Fruit fly (Drosophila melanogaster) whole organism: ENCODE measurements around the gene Ugt36A1.

Source experiments
- CG8478 ChIP-seq: fragments of >200 bp; optimal IDR thresholded peaks from 2 replicates; lab custom pipeline; 2018; ENCODE audit warnings: inconsistent platforms
- Dll ChIP-seq: fragments of >200 bp; optimal IDR thresholded peaks from 2 replicates; lab custom pipeline; 2017
- EcR ChIP-seq, 2 experiments: fragments of >200 bp; optimal IDR thresholded peaks; 2 replicates each; lab custom pipeline; 2017; ENCODE audit warnings: missing biosample characterization in 2 of 2, missing genetic modification characterization in 2 of 2, missing genetic modification reagents in 2 of 2
- pan ChIP-seq: fragments of >200 bp; optimal IDR thresholded peaks from 2 replicates; lab custom pipeline; 2017
- psq ChIP-seq: fragments of >200 bp; optimal IDR thresholded peaks from 2 replicates; lab custom pipeline; 2017
- usp ChIP-seq: fragments of >200 bp; optimal IDR thresholded peaks from 2 replicates; lab custom pipeline; 2017; ENCODE audit warnings: missing biosample characterization, missing genetic modification characterization, mixed read lengths

Ugt36A1 gene

dm6 chr2L:3618818-3619362, at the start of gene Ugt36A1:
TSS of gene Ugt36A1 (plus strand) at chr2L:3619097.
- no peak for TF ChIP-seq usp (GFP tag; lab: Kevin White, UChicago)
- no peak for TF ChIP-seq Dll (lab: Kevin White, UChicago)
- TF ChIP-seq psq: no peak
- no peak for TF ChIP-seq pan (lab: Kevin White, UChicago)
- TF ChIP-seq CG8478 (lab: Kevin White, UChicago): no peak
- no peak for TF ChIP-seq EcR (GFP tag; optimal IDR thresholded peaks at IDR 0.05; lab: Kevin White, UChicago)

DNA sequence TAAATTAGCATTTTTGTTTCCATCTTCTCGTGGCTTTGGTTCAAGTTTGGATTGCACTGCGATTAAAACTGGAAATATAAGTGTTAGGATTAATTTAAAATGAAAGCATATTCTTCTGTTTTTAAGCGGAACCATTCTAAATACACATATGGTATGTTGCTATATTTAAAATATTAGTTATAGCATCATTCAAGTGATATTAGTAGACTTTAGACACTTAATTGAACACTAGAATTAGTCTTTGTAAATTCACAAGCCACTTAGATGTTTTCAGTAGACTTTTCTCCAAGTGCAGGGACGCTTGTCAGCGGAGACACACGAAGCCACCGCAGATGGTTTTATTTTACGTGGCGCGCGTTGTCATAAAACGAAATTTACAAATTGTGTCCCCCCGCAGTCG, 49.0 kb upstream of the Ugt36A1 start:
- TF ChIP-seq Dll (lab: Kevin White, UChicago) (no peak), usp (GFP tag; lab: Kevin White, UChicago) (no peak), CG8478 (lab: Kevin White, UChicago) (no peak), EcR (GFP tag; optimal IDR thresholded peaks at IDR 0.05; lab: Kevin White, UChicago) (no peak), pan (lab: Kevin White, UChicago) (no peak)

DNA sequence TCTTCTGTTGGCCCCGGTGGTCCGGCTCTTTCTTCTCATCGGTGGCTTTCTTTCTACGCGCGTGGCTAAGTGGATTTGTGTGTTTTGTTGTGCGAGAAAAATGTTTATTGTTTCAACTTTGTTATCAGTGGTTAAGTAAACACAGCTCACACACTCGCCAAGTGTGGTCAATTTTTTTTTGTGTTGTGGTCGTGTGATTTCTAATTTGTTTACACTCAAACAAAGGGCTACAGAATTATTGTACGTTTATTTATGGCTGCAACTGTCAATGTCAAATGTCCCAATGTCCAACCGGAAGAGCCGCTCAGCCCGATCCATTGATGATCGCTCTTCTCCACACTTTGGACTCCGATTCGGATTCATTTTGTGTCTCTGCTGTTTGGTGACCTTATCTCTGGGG, 48.3 kb upstream of the Ugt36A1 start:
- no peak for TF ChIP-seq Dll (lab: Kevin White, UChicago)
- TF ChIP-seq CG8478 (lab: Kevin White, UChicago): no peak
- TF ChIP-seq usp (GFP tag; lab: Kevin White, UChicago): no peak
- TF ChIP-seq psq: no peak
- no peak for TF ChIP-seq EcR (GFP tag; optimal IDR thresholded peaks at IDR 0.05; lab: Kevin White, UChicago)
- no peak for TF ChIP-seq pan (lab: Kevin White, UChicago)

- TF ChIP-seq usp (GFP tag; lab: Kevin White, UChicago) (no peak), psq (no peak), pan (lab: Kevin White, UChicago) (no peak), CG8478 (lab: Kevin White, UChicago) (no peak), Dll (lab: Kevin White, UChicago) (no peak), EcR (GFP tag; optimal IDR thresholded peaks at IDR 0.05; lab: Kevin White, UChicago) (no peak)
These were observed 47.4 kb upstream of the Ugt36A1 start for dm6 chr2L:3571457-3571856.

DNA sequence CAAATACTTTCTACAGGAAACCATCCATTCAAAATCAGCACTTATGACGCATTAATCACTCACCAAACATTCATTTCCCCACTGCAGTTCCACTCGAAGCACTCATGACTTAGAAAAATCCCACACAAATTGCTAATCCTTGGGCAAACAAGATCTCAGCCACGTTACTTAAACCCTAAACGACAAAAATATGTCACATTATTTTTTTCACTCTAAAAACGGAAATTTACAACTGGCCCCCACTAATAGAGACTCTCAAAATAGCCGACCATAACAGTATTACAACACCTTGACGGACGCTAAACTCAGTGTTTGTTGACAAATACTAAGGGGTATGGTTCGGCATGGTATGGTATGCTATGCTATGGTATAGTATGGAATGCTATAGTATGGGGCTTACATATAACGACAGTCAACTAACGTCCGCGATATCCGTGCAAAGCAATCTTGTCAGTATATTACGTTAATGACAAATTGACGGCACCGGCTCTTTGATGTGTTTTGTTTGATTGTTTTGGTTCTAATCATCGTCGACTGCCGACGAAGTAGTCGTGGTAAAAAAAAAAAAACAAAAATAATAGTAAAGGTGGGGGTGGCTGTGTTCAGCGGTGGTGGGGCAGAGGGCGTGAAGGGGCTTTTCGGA, 46.2 kb upstream of the Ugt36A1 start:
- TF ChIP-seq pan (lab: Kevin White, UChicago): no peak
- no peak for TF ChIP-seq psq
- no peak for TF ChIP-seq usp (GFP tag; lab: Kevin White, UChicago)
- TF ChIP-seq EcR (GFP tag; optimal IDR thresholded peaks at IDR 0.05; lab: Kevin White, UChicago): no peak
- TF ChIP-seq CG8478 (lab: Kevin White, UChicago): no peak

DNA sequence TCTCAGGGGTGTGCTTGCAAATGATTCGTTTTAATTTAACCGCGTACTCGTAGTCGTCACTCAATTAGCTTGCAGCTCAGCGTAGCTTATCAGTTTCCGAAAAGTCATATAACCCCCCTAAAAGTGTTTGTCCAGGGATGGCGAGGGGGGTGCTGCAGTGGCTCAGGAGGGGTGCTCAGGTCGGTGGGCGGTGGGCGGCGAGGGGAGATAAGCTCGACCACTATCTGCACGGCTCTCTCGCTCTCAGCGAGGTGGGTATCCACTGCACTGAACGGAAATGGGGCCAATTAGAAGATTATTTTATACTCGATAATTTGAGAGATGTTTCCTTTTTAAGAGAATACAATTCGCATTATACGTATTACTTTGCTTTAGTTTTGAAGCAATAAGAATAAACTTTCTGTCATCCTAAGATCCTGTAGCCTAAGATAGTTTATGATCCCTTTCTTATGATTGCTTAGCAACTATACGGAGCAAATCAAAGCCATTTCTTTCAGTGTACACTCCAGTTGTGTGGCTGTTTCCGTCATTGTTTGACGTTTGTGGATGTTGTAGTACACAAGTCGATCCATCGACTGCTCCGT, 45.6 kb upstream of the Ugt36A1 start:
- TF ChIP-seq Dll (lab: Kevin White, UChicago) (no peak), EcR (GFP tag; optimal IDR thresholded peaks at IDR 0.05; lab: Kevin White, UChicago) (no peak), usp (GFP tag; lab: Kevin White, UChicago) (no peak), psq (no peak), CG8478 (lab: Kevin White, UChicago) (no peak), pan (lab: Kevin White, UChicago) (no peak)

dm6 chr2L:3573907-3574306, 45.0 kb upstream of the Ugt36A1 start:
- TF ChIP-seq CG8478 (lab: Kevin White, UChicago) (no peak), pan (lab: Kevin White, UChicago) (no peak), Dll (lab: Kevin White, UChicago) (no peak), usp (GFP tag; lab: Kevin White, UChicago) (no peak), EcR (GFP tag; optimal IDR thresholded peaks at IDR 0.05; lab: Kevin White, UChicago) (no peak), psq (no peak)

DNA sequence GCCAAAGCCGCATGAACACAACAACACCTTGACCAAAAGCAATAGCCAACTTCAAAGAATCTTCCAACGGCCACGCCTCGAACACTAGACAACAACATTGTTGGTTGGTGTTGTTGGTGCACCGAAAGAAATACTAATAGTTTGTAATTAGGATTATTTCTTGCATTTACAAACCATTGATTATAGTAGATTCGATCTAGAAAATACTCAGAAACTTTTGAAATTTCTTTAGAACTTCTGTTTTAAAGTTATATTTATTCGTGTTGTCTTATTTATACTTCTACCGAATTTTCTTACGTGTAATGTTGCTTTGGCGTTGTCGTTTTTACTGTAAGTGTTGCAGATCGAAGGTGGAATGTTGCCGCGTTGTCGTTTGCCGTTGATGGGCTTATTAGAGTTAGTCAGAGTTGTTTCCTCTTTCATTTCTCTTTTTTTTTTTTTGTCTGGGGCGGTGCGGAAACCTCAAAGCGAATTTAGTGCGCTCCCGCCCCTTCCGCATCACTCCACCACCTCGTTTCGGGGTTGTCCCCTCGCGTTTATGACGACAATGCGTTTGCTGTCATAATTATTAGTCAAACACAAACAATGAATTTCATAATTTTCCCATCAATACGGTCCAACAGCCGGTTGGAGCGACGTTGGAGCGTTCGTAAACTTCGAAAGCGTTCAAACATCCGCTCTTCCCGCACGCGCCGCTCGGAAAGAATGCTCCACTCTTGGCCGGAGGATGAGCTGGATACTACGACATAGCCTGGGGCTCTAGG, 43.0 kb upstream of the Ugt36A1 start, which contains the start of gene CG43815:
TSS of gene CG43815 (plus strand) at position 532 of the 764 bp plus-strand sequence.
- TF ChIP-seq pan (lab: Kevin White, UChicago) (no peak), Dll (lab: Kevin White, UChicago) (no peak), EcR (GFP tag; optimal IDR thresholded peaks at IDR 0.05; lab: Kevin White, UChicago) (no peak), CG8478 (lab: Kevin White, UChicago) (no peak), usp (GFP tag; lab: Kevin White, UChicago) (no peak), psq (no peak)

DNA sequence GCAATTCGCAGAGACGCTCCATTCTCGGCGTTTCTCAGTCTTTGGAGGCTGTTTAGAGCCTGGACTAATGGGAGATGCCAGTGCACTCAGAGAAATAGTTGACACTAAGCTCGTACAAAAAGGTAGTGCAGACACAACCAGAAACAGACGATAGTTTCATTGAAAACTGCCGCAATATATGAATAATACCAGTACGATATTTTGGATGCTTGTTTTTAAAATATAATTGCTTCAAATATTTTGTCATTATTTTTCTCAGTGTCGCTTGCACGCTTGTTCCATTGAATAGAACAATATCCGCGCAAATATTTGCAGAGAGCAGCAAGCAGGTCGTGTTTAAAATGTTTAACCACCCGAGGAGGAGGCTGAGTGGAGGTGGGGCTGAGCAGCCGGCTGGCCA, 42.4 kb upstream of the Ugt36A1 start:
- TF ChIP-seq CG8478 (lab: Kevin White, UChicago) (no peak), Dll (lab: Kevin White, UChicago) (no peak), usp (GFP tag; lab: Kevin White, UChicago) (no peak), psq (no peak), pan (lab: Kevin White, UChicago) (no peak), EcR (GFP tag; optimal IDR thresholded peaks at IDR 0.05; lab: Kevin White, UChicago) (no peak)

DNA sequence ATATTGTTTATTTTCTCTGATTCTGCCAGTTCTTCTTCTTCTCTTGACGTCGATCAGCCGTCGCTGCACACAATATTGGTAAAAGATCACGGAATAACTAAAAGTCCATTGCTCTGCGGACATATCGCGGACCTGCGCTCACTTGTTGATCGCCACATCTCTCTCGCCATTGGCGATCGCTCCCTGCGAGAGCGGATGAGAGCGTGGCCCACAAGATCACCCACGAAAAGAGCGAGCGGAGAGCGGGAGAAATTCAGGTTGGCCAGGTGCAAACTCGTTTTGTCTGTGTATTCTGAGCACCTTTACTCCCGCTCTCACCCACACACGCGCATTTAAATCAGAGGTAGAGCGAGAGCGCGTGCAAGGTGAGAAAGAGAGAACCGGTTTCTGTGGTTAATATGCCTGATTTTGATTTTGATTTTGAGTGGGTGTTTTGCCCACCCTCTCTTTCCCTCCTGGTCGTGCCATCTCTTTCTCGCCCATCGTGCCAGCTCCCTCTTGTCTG, 38.2 kb upstream of the Ugt36A1 start, which contains the start of gene sob:
TSS of gene sob (minus strand) at position 102 of the 505 bp plus-strand sequence.
- no peak for TF ChIP-seq psq
- TF ChIP-seq usp (GFP tag; lab: Kevin White, UChicago): no peak
- TF ChIP-seq EcR (GFP tag; optimal IDR thresholded peaks at IDR 0.05; lab: Kevin White, UChicago): peak in 1 of 2 experiments; percentile 61
- peak; percentile 100 for TF ChIP-seq Dll (lab: Kevin White, UChicago)
- peak; percentile 55 for TF ChIP-seq CG8478 (lab: Kevin White, UChicago)
- no peak for TF ChIP-seq pan (lab: Kevin White, UChicago)

DNA sequence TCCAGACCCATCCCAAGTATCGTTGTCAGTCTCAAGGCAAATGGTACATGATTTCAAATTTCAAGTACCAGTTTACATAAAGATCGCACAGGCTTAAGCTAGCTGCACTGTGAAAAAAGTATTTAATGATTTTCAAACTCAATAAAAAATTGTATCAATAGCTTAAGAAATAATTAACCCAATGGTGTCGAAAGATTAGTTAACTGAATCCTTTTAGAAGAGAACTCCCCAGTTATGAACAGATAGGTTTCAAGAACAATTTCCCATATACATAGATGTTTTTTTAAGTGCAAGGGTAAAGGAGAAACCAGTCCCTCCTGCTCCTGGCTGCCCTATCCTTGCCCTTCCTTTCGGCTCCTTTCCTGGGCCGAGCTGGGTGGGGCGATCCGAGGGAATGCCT, 36.2 kb upstream of the Ugt36A1 start:
- TF ChIP-seq usp (GFP tag; lab: Kevin White, UChicago): no peak
- no peak for TF ChIP-seq psq
- TF ChIP-seq EcR (GFP tag; optimal IDR thresholded peaks at IDR 0.05; lab: Kevin White, UChicago): no peak
- TF ChIP-seq pan (lab: Kevin White, UChicago): no peak
- no peak for TF ChIP-seq CG8478 (lab: Kevin White, UChicago)
- TF ChIP-seq Dll (lab: Kevin White, UChicago): no peak
